Fruit fly (Drosophila melanogaster): Measurements from ENCODE around the gene CRMP.

DNA sequence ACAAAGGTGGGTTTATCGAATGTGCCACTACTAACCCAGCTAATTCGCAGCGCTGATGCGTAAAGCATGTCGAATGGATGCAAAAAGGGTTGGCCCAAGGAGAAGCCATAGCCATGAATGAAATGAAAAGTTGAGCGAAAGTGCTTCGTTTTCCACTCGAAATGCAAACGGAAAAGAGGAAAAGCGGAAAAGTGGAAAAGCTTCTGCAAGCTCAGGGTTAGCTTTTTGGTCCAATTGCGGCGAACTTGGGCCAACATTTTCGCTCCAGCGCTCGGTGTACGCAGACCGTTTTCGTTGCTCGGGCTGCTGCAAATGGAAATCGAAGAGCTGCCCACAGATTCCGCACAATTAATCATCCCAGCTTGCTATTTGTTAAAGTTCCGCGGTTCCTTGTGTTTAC is 46.1 kb upstream of the CRMP start:
- TF ChIP-seq gl (tag; optimal IDR thresholded peaks at IDR 0.05) (no peak), CG8301 (tag; optimal IDR thresholded peaks at IDR 0.05) (no peak), CG4496 (GFP tag; IDR thresholded peaks at IDR 0.05) (0 out of 3 replicates have a peak, but pooled peaks have one; percentile 30), CG15710 (tag; optimal IDR thresholded peaks at IDR 0.05) (no peak), CG13204 (GFP tag; optimal IDR thresholded peaks at IDR 0.05) (no peak), Pif1A (GFP tag; optimal IDR thresholded peaks at IDR 0.05) (no peak), EcR (GFP tag; optimal IDR thresholded peaks at IDR 0.05) (no peak), rn (GFP tag; IDR thresholded peaks at IDR 0.05) (no peak), CG32121 (GFP tag; IDR thresholded peaks at IDR 0.05) (no peak), Pif1B (GFP tag; optimal IDR thresholded peaks at IDR 0.05) (no peak), Ets98B (GFP tag; IDR thresholded peaks at IDR 0.05) (0 out of 2 replicates have a peak, but pooled peaks have one; percentile 15)

Data from whole organism, pupa.